Worm (Caenorhabditis elegans) whole organism, L4/young adult: Measurements from ENCODE around the gene T16A9.5.
"Not testable (repeated sequence)": the region's sequence is repeated elsewhere in the genome, so short reads cannot be mapped to it uniquely, and the experiment has no call there.

Experiments
- W03F9.2 ChIP-seq: fragments of 150-350 bp; optimal IDR thresholded peaks from 2 replicates; lab custom pipeline; 2014; ENCODE audit warnings: missing biosample characterization, missing genetic modification characterization
- dao-5 ChIP-seq: sonication (generic microtip); optimal IDR thresholded peaks from 2 replicates; lab custom pipeline; 2016; ENCODE audit warnings: missing genotype, missing genetic modification characterization, moderate library complexity, missing compliant biosample characterization
- him-1 ChIP-seq: sonication (generic microtip); optimal IDR thresholded peaks from 2 replicates; lab custom pipeline; 2016; ENCODE audit warnings: missing genotype, missing genetic modification reagents, missing genetic modification characterization, missing compliant biosample characterization

The T16A9.5 gene

ce11 chrV:14226373-14226772 is 11.4 kb upstream of the T16A9.5 start, which contains the start of gene nep-21:
TSS of gene nep-21 (minus strand) at chrV:14226473.
- no peak for TF ChIP-seq dao-5 (tag; lab: Kevin White, UChicago)
- no peak for TF ChIP-seq him-1
- TF ChIP-seq W03F9.2 (tag; lab: Kevin White, UChicago) = no peak

ce11 chrV:14223141-14223540 is 8.1 kb upstream of the T16A9.5 start:
- TF ChIP-seq dao-5 (tag; lab: Kevin White, UChicago) (no peak), him-1 (no peak), W03F9.2 (tag; lab: Kevin White, UChicago) (no peak)

ce11 chrV:14212813-14213212 is 2.2 kb downstream of the T16A9.5 start:
- TF ChIP-seq W03F9.2 (tag; lab: Kevin White, UChicago) = no peak
- no peak for TF ChIP-seq dao-5 (tag; lab: Kevin White, UChicago)
- TF ChIP-seq him-1 = no peak

ce11 chrV:14210743-14211142 is 4.3 kb downstream of the T16A9.5 start, which contains the start of gene str-230:
TSS of gene str-230 (minus strand) at chrV:14210843.
- no peak for TF ChIP-seq dao-5 (tag; lab: Kevin White, UChicago)
- TF ChIP-seq W03F9.2 (tag; lab: Kevin White, UChicago) = no peak
- TF ChIP-seq him-1 = no peak

- TF ChIP-seq dao-5 (tag; lab: Kevin White, UChicago); W03F9.2 (tag; lab: Kevin White, UChicago); him-1: not testable (repeated sequence)
These were observed 9.8 kb downstream of the T16A9.5 start, which contains the start of gene T16A9.3 for ce11 chrV:14205214-14205613. TSS of gene T16A9.3 (plus strand) at chrV:14205514.

ce11 chrV:14200086-14200485 is 14.9 kb downstream of the T16A9.5 start:
- TF ChIP-seq W03F9.2 (tag; lab: Kevin White, UChicago) (peak; percentile 76), him-1 (peak; percentile 84), dao-5 (tag; lab: Kevin White, UChicago) (no peak)

- TF ChIP-seq W03F9.2 (tag; lab: Kevin White, UChicago) (no peak), him-1 (no peak), dao-5 (tag; lab: Kevin White, UChicago) (no peak)
These were observed 17.4 kb downstream of the T16A9.5 start for ce11 chrV:14197651-14198050.

ce11 chrV:14194514-14194913 is 20.5 kb downstream of the T16A9.5 start:
- no peak for TF ChIP-seq W03F9.2 (tag; lab: Kevin White, UChicago)
- no peak for TF ChIP-seq him-1
- no peak for TF ChIP-seq dao-5 (tag; lab: Kevin White, UChicago)

- peak; percentile 33 for TF ChIP-seq him-1
- TF ChIP-seq W03F9.2 (tag; lab: Kevin White, UChicago) = peak; percentile 14
- TF ChIP-seq dao-5 (tag; lab: Kevin White, UChicago) = no peak
These were observed 21.6 kb downstream of the T16A9.5 start, which contains the start of gene atfs-1 for ce11 chrV:14193451-14193850. TSS of gene atfs-1 (plus strand) at chrV:14193663.

ce11 chrV:14192870-14193269 is 22.1 kb downstream of the T16A9.5 start:
- no peak for TF ChIP-seq dao-5 (tag; lab: Kevin White, UChicago)
- peak; percentile 55 for TF ChIP-seq W03F9.2 (tag; lab: Kevin White, UChicago)
- no peak for TF ChIP-seq him-1

ce11 chrV:14187104-14187503 is 27.9 kb downstream of the T16A9.5 start:
- no peak for TF ChIP-seq dao-5 (tag; lab: Kevin White, UChicago)
- TF ChIP-seq him-1 = no peak
- no peak for TF ChIP-seq W03F9.2 (tag; lab: Kevin White, UChicago)

- TF ChIP-seq W03F9.2 (tag; lab: Kevin White, UChicago) (peak; percentile 60), dao-5 (tag; lab: Kevin White, UChicago) (no peak)
These were observed 29.6 kb downstream of the T16A9.5 start, which contains the start of the genes trm-1 and ints-2 for ce11 chrV:14185438-14185837. TSS of gene trm-1 (minus strand) at chrV:14185612. TSS of gene ints-2 (plus strand) at chrV:14185686.

- TF ChIP-seq W03F9.2 (tag; lab: Kevin White, UChicago) (no peak), dao-5 (tag; lab: Kevin White, UChicago) (no peak), him-1 (no peak)
These were observed 32.1 kb downstream of the T16A9.5 start, which contains the start of gene cest-2.3 for ce11 chrV:14182860-14183259. TSS of gene cest-2.3 (minus strand) at chrV:14182960.

- no peak for TF ChIP-seq W03F9.2 (tag; lab: Kevin White, UChicago)
- no peak for TF ChIP-seq dao-5 (tag; lab: Kevin White, UChicago)
- no peak for TF ChIP-seq him-1
These were observed 35.1 kb downstream of the T16A9.5 start, which contains the start of gene ZC376.8 for ce11 chrV:14179947-14180346. TSS of gene ZC376.8 (plus strand) at chrV:14180247.

- TF ChIP-seq dao-5 (tag; lab: Kevin White, UChicago) = no peak
- TF ChIP-seq W03F9.2 (tag; lab: Kevin White, UChicago) = no peak
- TF ChIP-seq him-1 = no peak
These were observed 37.3 kb downstream of the T16A9.5 start, which contains the start of gene ceh-74 for ce11 chrV:14177657-14178129. TSS of gene ceh-74 (plus strand) at chrV:14178079.
